Worm (Caenorhabditis elegans) whole organism, young adult: ENCODE results near the gene K08D8.6.

Source experiments
- B0019.2 ChIP-seq: fragments of 200-800 bp; sonication (Bioruptor generic); conservative IDR thresholded peaks from 2 replicates; pipeline ENCODE4 v1.3.6; 2022; ENCODE audit warnings: missing genetic modification reagents, missing genetic modification characterization, missing compliant biosample characterization
- C06A6.2 ChIP-seq: fragments of 200-800 bp; sonication (Bioruptor generic); conservative IDR thresholded peaks from 2 replicates; pipeline ENCODE4 v1.3.6; 2022; ENCODE audit warnings: missing genetic modification characterization, missing compliant biosample characterization
- F39B2.1 ChIP-seq: fragments of 200-800 bp; sonication (Bioruptor generic); IDR thresholded peaks from 2 replicates; pipeline ENCODE4 v1.3.6; 2022; ENCODE audit warnings: missing genetic modification reagents, missing genetic modification characterization, missing compliant biosample characterization
- K12H6.12 ChIP-seq: fragments of 200-800 bp; sonication (Bioruptor generic); optimal IDR thresholded peaks from 2 replicates; lab custom pipeline; 2018; ENCODE audit warnings: mild to moderate bottlenecking, missing genetic modification characterization, missing compliant biosample characterization
- Y56A3A.18 ChIP-seq: fragments of 200-800 bp; sonication (Bioruptor generic); IDR thresholded peaks from 2 replicates; pipeline ENCODE4 v1.3.6; 2022; ENCODE audit warnings: missing genetic modification reagents, missing genetic modification characterization, missing compliant biosample characterization
- Y67H2A.10 ChIP-seq: fragments of 200-800 bp; sonication (Bioruptor generic); conservative IDR thresholded peaks from 2 replicates; pipeline ENCODE4 v1.3.6; 2022; ENCODE audit warnings: missing genetic modification reagents, missing genetic modification characterization, missing compliant biosample characterization
- ama-1 ChIP-seq, 3 experiments: fragments of 150-350 bp in 1 of 3; sonication (generic microtip) in 2 of 3; optimal IDR thresholded peaks; 2 replicates each; lab custom pipeline; 2014 to 2018; ENCODE audit warnings: missing biosample characterization in 2 of 3, missing genetic modification characterization in 2 of 3, missing genetic modification reagents in 2 of 3
- atf-7 ChIP-seq: sonication (generic microtip); optimal IDR thresholded peaks from 2 replicates; lab custom pipeline; 2017; ENCODE audit warnings: mild to moderate bottlenecking, missing genetic modification characterization, missing compliant biosample characterization
- attf-5 ChIP-seq: fragments of 200-800 bp; sonication (Bioruptor generic); optimal IDR thresholded peaks from 2 replicates; lab custom pipeline; 2018; ENCODE audit warnings: mild to moderate bottlenecking, missing genetic modification characterization, missing compliant biosample characterization
- attf-6 ChIP-seq: fragments of 200-800 bp; sonication (Bioruptor generic); IDR thresholded peaks from 2 replicates; pipeline ENCODE4 v1.3.6; 2022; ENCODE audit warnings: missing genetic modification reagents, missing genetic modification characterization, missing compliant biosample characterization
- bed-1 ChIP-seq: fragments of 200-800 bp; sonication (Bioruptor generic); IDR thresholded peaks from 2 replicates; pipeline ENCODE4 v1.3.6; 2022; ENCODE audit warnings: missing genetic modification reagents, missing genetic modification characterization, missing compliant biosample characterization
- cebp-1 ChIP-seq, 2 experiments: fragments of 200-800 bp in 1 of 2; sonication (Bioruptor generic) in 1 of 2; sonication (generic microtip) in 1 of 2; IDR thresholded peaks in 1 of 2; optimal IDR thresholded peaks in 1 of 2; 2 replicates each; pipeline versions ENCODE4 v1.3.6 to Lab custom; 2017 to 2022; ENCODE audit warnings: missing compliant biosample characterization in 2 of 2, missing genetic modification characterization in 2 of 2, mild to moderate bottlenecking in 1 of 2, missing genetic modification reagents in 1 of 2, moderate library complexity in 1 of 2
- ceh-100 ChIP-seq: fragments of 200-800 bp; sonication (Bioruptor generic); IDR thresholded peaks from 2 replicates; pipeline ENCODE4 v1.3.6; 2022; ENCODE audit warnings: missing genetic modification reagents, missing genetic modification characterization, missing compliant biosample characterization
- ceh-40 ChIP-seq: fragments of 200-800 bp; sonication (Bioruptor generic); IDR thresholded peaks from 2 replicates; pipeline ENCODE4 v1.3.6; 2022; ENCODE audit warnings: missing genetic modification characterization, missing compliant biosample characterization
- egrh-3 ChIP-seq: fragments of 200-800 bp; sonication (Bioruptor generic); IDR thresholded peaks from 2 replicates; pipeline ENCODE4 v1.3.6; 2022; ENCODE audit warnings: missing genetic modification reagents, missing genetic modification characterization, missing compliant biosample characterization
- hlh-12 ChIP-seq: sonication (generic microtip); optimal IDR thresholded peaks from 2 replicates; lab custom pipeline; 2016; ENCODE audit warnings: missing genetic modification characterization, missing compliant biosample characterization
- hsf-1 ChIP-seq: fragments of 200-800 bp; sonication (Bioruptor generic); IDR thresholded peaks from 2 replicates; pipeline ENCODE4 v1.3.6; 2022; ENCODE audit warnings: missing genetic modification reagents, missing genetic modification characterization, missing compliant biosample characterization
- lin-40 ChIP-seq: sonication (generic microtip); optimal IDR thresholded peaks from 2 replicates; lab custom pipeline; 2016; ENCODE audit warnings: missing genetic modification characterization, mild to moderate bottlenecking, missing compliant biosample characterization, missing genotype, missing genetic modification reagents
- lsl-1 ChIP-seq: fragments of 200-800 bp; sonication (Bioruptor generic); optimal IDR thresholded peaks from 2 replicates; lab custom pipeline; 2018; ENCODE audit warnings: mild to moderate bottlenecking, missing genetic modification characterization, moderate library complexity, missing compliant biosample characterization
- nfya-1 ChIP-seq: sonication (generic microtip); optimal IDR thresholded peaks from 2 replicates; lab custom pipeline; 2017; ENCODE audit warnings: antibody characterized with exemption, missing compliant biosample characterization, missing genetic modification characterization, borderline replicate concordance; ENCODE audit not compliant: insufficient read depth
- nfyb-1 ChIP-seq: fragments of 200-800 bp; sonication (Bioruptor generic); IDR thresholded peaks from 2 replicates; pipeline ENCODE4 v1.3.6; 2022; ENCODE audit warnings: missing genetic modification reagents, missing genetic modification characterization, missing compliant biosample characterization
- nhr-120 ChIP-seq: fragments of 200-800 bp; sonication (Bioruptor generic); IDR thresholded peaks from 2 replicates; pipeline ENCODE4 v1.3.6; 2022; ENCODE audit warnings: missing genetic modification characterization, missing compliant biosample characterization
- nhr-80 ChIP-seq: sonication (generic microtip); optimal IDR thresholded peaks from 2 replicates; lab custom pipeline; 2016; ENCODE audit warnings: missing genetic modification characterization, missing compliant biosample characterization
- pbrm-1 ChIP-seq: fragments of 200-800 bp; sonication (Bioruptor generic); IDR thresholded peaks from 2 replicates; pipeline ENCODE4 v1.3.6; 2022; ENCODE audit warnings: missing genetic modification reagents, missing genetic modification characterization, missing compliant biosample characterization
- rpc-1 ChIP-seq, 2 experiments: fragments of 150-350 bp in 1 of 2; sonication (generic microtip) in 1 of 2; optimal IDR thresholded peaks; 2 replicates each; lab custom pipeline; 2014 to 2018; ENCODE audit warnings: missing biosample characterization in 1 of 2, missing genetic modification characterization in 1 of 2, missing genetic modification reagents in 1 of 2, missing genotype in 1 of 2
- sdz-38 ChIP-seq: sonication (generic microtip); optimal IDR thresholded peaks from 2 replicates; lab custom pipeline; 2016; ENCODE audit warnings: missing genotype, missing genetic modification characterization, missing compliant biosample characterization
- unc-130 ChIP-seq: sonication (generic microtip); optimal IDR thresholded peaks from 2 replicates; lab custom pipeline; 2016; ENCODE audit warnings: missing genetic modification reagents, missing genetic modification characterization, missing compliant biosample characterization
- unc-62 ChIP-seq: fragments of 150-350 bp; optimal IDR thresholded peaks from 2 replicates; lab custom pipeline; 2014; ENCODE audit warnings: missing biosample characterization, missing genetic modification reagents, missing genetic modification characterization
- zim-3 ChIP-seq: sonication (generic microtip); optimal IDR thresholded peaks from 2 replicates; lab custom pipeline; 2017; ENCODE audit warnings: mild to moderate bottlenecking, missing genetic modification characterization, moderate library complexity, missing compliant biosample characterization
- ztf-18 ChIP-seq: sonication (generic microtip); optimal IDR thresholded peaks from 2 replicates; lab custom pipeline; 2016; ENCODE audit warnings: missing genotype, mild to moderate bottlenecking, missing genetic modification characterization, missing compliant biosample characterization
- ztf-22 ChIP-seq: fragments of 200-800 bp; sonication (Bioruptor generic); optimal IDR thresholded peaks from 2 replicates; lab custom pipeline; 2018; ENCODE audit warnings: mild to moderate bottlenecking, missing genetic modification characterization, moderate library complexity, missing compliant biosample characterization

Gene K08D8.6

ce11 chrIV:12890445-12890844 lies at the start of gene K08D8.6:
TSS of gene K08D8.6 (minus strand) at chrIV:12890508.
- peak; percentile 87 for TF ChIP-seq nhr-80
- no peak for TF ChIP-seq C06A6.2 (GFP tag; lab: Robert Waterston, UW)
- TF ChIP-seq egrh-3, result no peak
- TF ChIP-seq atf-7, result peak; percentile 36

- no peak for TF ChIP-seq ama-1 (optimal IDR thresholded peaks at IDR 0.05; lab: Kevin White, UChicago)
- TF ChIP-seq ama-1 (GFP tag; optimal IDR thresholded peaks at IDR 0.05; lab: Kevin White, UChicago), result no peak
- TF ChIP-seq ztf-22 (GFP tag; lab: Kevin White, UChicago), result no peak
- TF ChIP-seq nhr-80, result peak; percentile 69
- TF ChIP-seq nfya-1 (tag; lab: Kevin White, UChicago), result no peak
- TF ChIP-seq unc-62 (GFP tag; lab: Kevin White, UChicago), result no peak
- TF ChIP-seq B0019.2, result no peak
- peak; percentile 78 for TF ChIP-seq nfyb-1 (GFP tag; lab: Robert Waterston, UW)
Observed at ce11 chrIV:12936221-12936776, 46.0 kb upstream of the K08D8.6 start, which contains the start of the genes cld-1 and dod-21. TSS of gene cld-1 (minus strand) at chrIV:12936271. TSS of gene dod-21 (plus strand) at chrIV:12936738.

- no peak for TF ChIP-seq ceh-100 (GFP tag; lab: Robert Waterston, UW)
- no peak for TF ChIP-seq hsf-1 (GFP tag; lab: Robert Waterston, UW)
- no peak for TF ChIP-seq pbrm-1 (GFP tag; lab: Robert Waterston, UW)
- no peak for TF ChIP-seq sdz-38 (tag; lab: Kevin White, UChicago)
- TF ChIP-seq Y67H2A.10 (GFP tag; lab: Robert Waterston, UW), result no peak
- TF ChIP-seq ama-1 (optimal IDR thresholded peaks at IDR 0.05; lab: Kevin White, UChicago), result no peak
- TF ChIP-seq ama-1 (GFP tag; optimal IDR thresholded peaks at IDR 0.05; lab: Kevin White, UChicago), result no peak
- no peak for TF ChIP-seq F39B2.1 (GFP tag; lab: Robert Waterston, UW)
- no peak for TF ChIP-seq attf-5 (GFP tag; lab: Kevin White, UChicago)
- no peak for TF ChIP-seq ceh-40
- TF ChIP-seq zim-3 (tag; lab: Kevin White, UChicago), result no peak
- TF ChIP-seq rpc-1 (optimal IDR thresholded peaks at IDR 0.05; lab: Kevin White, UChicago), result no peak
- no peak for TF ChIP-seq rpc-1 (tag; optimal IDR thresholded peaks at IDR 0.05; lab: Kevin White, UChicago)
- no peak for TF ChIP-seq lin-40 (tag; lab: Kevin White, UChicago)
- no peak for TF ChIP-seq nhr-120 (GFP tag; lab: Robert Waterston, UW)
- TF ChIP-seq hlh-12, result no peak
- no peak for TF ChIP-seq cebp-1 (GFP tag; IDR thresholded peaks at IDR 0.05; lab: Robert Waterston, UW)
- no peak for TF ChIP-seq cebp-1 (tag; optimal IDR thresholded peaks at IDR 0.05; lab: Kevin White, UChicago)
- TF ChIP-seq unc-130, result no peak
- TF ChIP-seq Y56A3A.18 (GFP tag; lab: Robert Waterston, UW), result no peak
- no peak for TF ChIP-seq ztf-18 (tag; lab: Kevin White, UChicago)
- no peak for TF ChIP-seq K12H6.12 (tag; lab: Kevin White, UChicago)
Observed at ce11 chrIV:12926639-12927038, 36.3 kb upstream of the K08D8.6 start, which contains the start of gene srlf-5. TSS of gene srlf-5 (minus strand) at chrIV:12926739.

ce11 chrIV:12924332-12924731 lies 34.0 kb upstream of the K08D8.6 start, which contains the start of gene srlf-4:
TSS of gene srlf-4 (minus strand) at chrIV:12924432.
- TF ChIP-seq attf-6 (GFP tag; lab: Robert Waterston, UW) (no peak), bed-1 (GFP tag; lab: Robert Waterston, UW) (0 out of 2 replicates have a peak, but pooled peaks have one; percentile 34)

ce11 chrIV:12921027-12921426 lies 30.7 kb upstream of the K08D8.6 start, which contains the start of gene C32H11.4:
TSS of gene C32H11.4 (plus strand) at chrIV:12921264.
- TF ChIP-seq lsl-1 (GFP tag; lab: Kevin White, UChicago) (no peak), nhr-80 (peak; percentile 32), nfya-1 (tag; lab: Kevin White, UChicago) (no peak)
